Fruit fly (Drosophila melanogaster) whole organism, embryonic: ENCODE data around the gene CG10710.

Experiments used
- ATbp ChIP-seq: fragments of 200-800 bp; sonication (Bioruptor generic); optimal IDR thresholded peaks from 2 replicates; lab custom pipeline; 2017; ENCODE audit warnings: missing biosample characterization, mild to moderate bottlenecking, missing genetic modification characterization, missing genetic modification reagents
- Atf6 ChIP-seq: fragments of 200-800 bp; sonication (Bioruptor generic); IDR thresholded peaks from 2 replicates; pipeline ENCODE4 v1.3.6; 2022; ENCODE audit warnings: missing biosample characterization, missing genetic modification characterization
- Bdp1 ChIP-seq: fragments of 200-800 bp; sonication (Bioruptor generic); optimal IDR thresholded peaks from 3 replicates; lab custom pipeline; 2016; ENCODE audit warnings: missing biosample characterization, missing genetic modification characterization
- CG10543 ChIP-seq: fragments of 200-800 bp; sonication (Bioruptor generic); optimal IDR thresholded peaks from 3 replicates; lab custom pipeline; 2017; ENCODE audit warnings: missing biosample characterization, mild to moderate bottlenecking, missing genetic modification characterization, moderate library complexity
- CG10979 ChIP-seq: fragments of 200-800 bp; sonication (Bioruptor generic); optimal IDR thresholded peaks from 2 replicates; lab custom pipeline; 2018; ENCODE audit warnings: missing biosample characterization, mild to moderate bottlenecking, missing genetic modification characterization, moderate library complexity
- CG11504 ChIP-seq: fragments of 200-800 bp; sonication (Bioruptor generic); optimal IDR thresholded peaks from 3 replicates; lab custom pipeline; 2019; ENCODE audit warnings: missing biosample characterization, mild to moderate bottlenecking, missing genetic modification characterization, moderate library complexity
- CG12769 ChIP-seq: fragments of 200-800 bp; sonication (Bioruptor generic); optimal IDR thresholded peaks from 2 replicates; lab custom pipeline; 2019; ENCODE audit warnings: missing biosample characterization, mild to moderate bottlenecking, missing genetic modification characterization, moderate library complexity
- CG1602 ChIP-seq: fragments of 200-800 bp; sonication (Bioruptor generic); optimal IDR thresholded peaks from 3 replicates; lab custom pipeline; 2016; ENCODE audit warnings: missing biosample characterization, missing genetic modification characterization
- CG17802 ChIP-seq: fragments of 200-800 bp; sonication (Bioruptor generic); optimal IDR thresholded peaks from 2 replicates; lab custom pipeline; 2018; ENCODE audit warnings: missing biosample characterization, mild to moderate bottlenecking, missing genetic modification characterization, moderate library complexity
- CG1792 ChIP-seq: fragments of 200-800 bp; sonication (Bioruptor generic); optimal IDR thresholded peaks from 2 replicates; lab custom pipeline; 2016; ENCODE audit warnings: missing biosample characterization, missing genetic modification characterization
- CG31388 ChIP-seq: fragments of 200-800 bp; sonication (Bioruptor generic); optimal IDR thresholded peaks from 2 replicates; lab custom pipeline; 2016; ENCODE audit warnings: missing biosample characterization, missing genetic modification characterization
- CG34224 ChIP-seq: fragments of 200-800 bp; sonication (Bioruptor generic); IDR thresholded peaks from 3 replicates; pipeline ENCODE4 v1.3.6; 2022; ENCODE audit warnings: missing biosample characterization, missing genetic modification characterization; ENCODE audit not compliant: partially characterized antibody
- CG6854 ChIP-seq: fragments of 200-800 bp; sonication (Bioruptor generic); optimal IDR thresholded peaks from 3 replicates; lab custom pipeline; 2017; ENCODE audit warnings: missing biosample characterization, mild to moderate bottlenecking, missing genetic modification characterization
- CG8388 ChIP-seq: fragments of 200-800 bp; sonication (Bioruptor generic); optimal IDR thresholded peaks from 2 replicates; lab custom pipeline; 2019; ENCODE audit warnings: missing biosample characterization, mild to moderate bottlenecking, missing genetic modification characterization, moderate library complexity
- CG8478 ChIP-seq: fragments of >200 bp; optimal IDR thresholded peaks from 2 replicates; lab custom pipeline; 2018
- CrebB ChIP-seq: fragments of 200-800 bp; sonication (Bioruptor generic); optimal IDR thresholded peaks from 3 replicates; lab custom pipeline; 2018; ENCODE audit warnings: missing biosample characterization, mild to moderate bottlenecking, missing genetic modification characterization
- Deaf1 ChIP-seq: fragments of 200-800 bp; optimal IDR thresholded peaks from 3 replicates; lab custom pipeline; 2019; ENCODE audit warnings: missing biosample characterization, mild to moderate bottlenecking, missing genetic modification characterization, moderate library complexity
- Ets97D ChIP-seq: fragments of 200-800 bp; sonication (Bioruptor generic); optimal IDR thresholded peaks from 3 replicates; lab custom pipeline; 2016; ENCODE audit warnings: missing biosample characterization, missing genetic modification characterization
- GATAe ChIP-seq: fragments of 200-800 bp; sonication (Bioruptor generic); conservative IDR thresholded peaks from 2 replicates; pipeline ENCODE4 v1.3.6; 2022; ENCODE audit warnings: missing biosample characterization, missing genetic modification characterization
- HmgZ ChIP-seq: fragments of 200-800 bp; sonication (Bioruptor generic); optimal IDR thresholded peaks from 2 replicates; lab custom pipeline; 2018; ENCODE audit warnings: missing biosample characterization, mild to moderate bottlenecking, missing genetic modification characterization
- Jarid2 ChIP-seq: fragments of 200-800 bp; sonication (Bioruptor generic); optimal IDR thresholded peaks from 3 replicates; lab custom pipeline; 2017; ENCODE audit warnings: mild to moderate bottlenecking, missing biosample characterization, missing genetic modification reagents, missing genetic modification characterization
- Kr ChIP-seq: fragments of 200-800 bp; sonication (Bioruptor generic); optimal IDR thresholded peaks from 2 replicates; lab custom pipeline; 2017; ENCODE audit warnings: missing biosample characterization, mild to moderate bottlenecking, missing genetic modification characterization
- MESR4 ChIP-seq: fragments of 200-800 bp; sonication (Bioruptor generic); optimal IDR thresholded peaks from 2 replicates; lab custom pipeline; 2018; ENCODE audit warnings: missing biosample characterization, mild to moderate bottlenecking, missing genetic modification characterization, moderate library complexity
- Med ChIP-seq: fragments of 200-800 bp; sonication (Bioruptor generic); peaks from one replicate; lab custom pipeline; 2016; ENCODE audit warnings: missing biosample characterization, missing genetic modification characterization, mild to moderate bottlenecking, inconsistent platforms, moderate library complexity
- Optix ChIP-seq: fragments of 200-800 bp; sonication (Bioruptor generic); IDR thresholded peaks from 3 replicates; pipeline ENCODE4 v1.3.6; 2022; ENCODE audit warnings: missing biosample characterization, missing genetic modification characterization
- Rfx ChIP-seq: fragments of 200-800 bp; sonication (Bioruptor generic); IDR thresholded peaks from 2 replicates; pipeline ENCODE4 v1.3.6; 2022; ENCODE audit warnings: missing biosample characterization, missing genetic modification characterization
- Sry-δ ChIP-seq: fragments of 200-800 bp; sonication (Bioruptor generic); optimal IDR thresholded peaks from 2 replicates; lab custom pipeline; 2016; ENCODE audit warnings: missing biosample characterization, missing genetic modification characterization
- Stat92E ChIP-seq, 3 experiments: fragments of >200 bp in 2 of 3; fragments of 200-800 bp in 1 of 3; sonication (Bioruptor generic) in 1 of 3; optimal IDR thresholded peaks; 2 replicates each; lab custom pipeline; 2017 to 2019; ENCODE audit warnings: missing biosample characterization in 3 of 3, missing genetic modification characterization in 3 of 3, mild to moderate bottlenecking in 1 of 3, moderate library complexity in 1 of 3
- Tbp ChIP-seq: fragments of >200 bp; optimal IDR thresholded peaks from 2 replicates; lab custom pipeline; 2018; ENCODE audit warnings: missing biosample characterization, missing genetic modification characterization
- Trl ChIP-seq, 3 experiments: fragments of >200 bp in 2 of 3; fragments of 200-800 bp in 1 of 3; sonication (Bioruptor generic) in 1 of 3; optimal IDR thresholded peaks; 2 replicates in 1 of 3; 3 replicates in 2 of 3; lab custom pipeline; 2016 to 2017; ENCODE audit warnings: missing biosample characterization in 1 of 3, missing genetic modification characterization in 1 of 3
- ac ChIP-seq: fragments of 200-800 bp; sonication (Bioruptor generic); optimal IDR thresholded peaks from 3 replicates; lab custom pipeline; 2017; ENCODE audit warnings: missing biosample characterization, mild to moderate bottlenecking, missing genetic modification characterization
- chinmo ChIP-seq: fragments of 200-800 bp; sonication (Bioruptor generic); IDR thresholded peaks from 4 replicates; pipeline ENCODE4 v1.3.6; 2022; ENCODE audit warnings: missing biosample characterization, missing genetic modification characterization; ENCODE audit not compliant: partially characterized antibody
- cwo ChIP-seq: fragments of 200-800 bp; sonication (Bioruptor generic); optimal IDR thresholded peaks from 3 replicates; lab custom pipeline; 2017; ENCODE audit warnings: missing biosample characterization, missing genetic modification characterization, mild to moderate bottlenecking, moderate library complexity, missing genetic modification reagents
- disco-r ChIP-seq: fragments of 200-800 bp; sonication (Bioruptor generic); optimal IDR thresholded peaks from 2 replicates; lab custom pipeline; 2016; ENCODE audit warnings: missing biosample characterization, missing genetic modification characterization
- eyg ChIP-seq: fragments of 200-800 bp; sonication (Bioruptor generic); optimal IDR thresholded peaks from 3 replicates; lab custom pipeline; 2016; ENCODE audit warnings: missing biosample characterization, missing genetic modification characterization
- fd3F ChIP-seq: fragments of 200-800 bp; sonication (Bioruptor generic); optimal IDR thresholded peaks from 2 replicates; lab custom pipeline; 2018; ENCODE audit warnings: missing biosample characterization, mild to moderate bottlenecking, missing genetic modification characterization, moderate library complexity
- fu2 ChIP-seq: fragments of 200-800 bp; sonication (Bioruptor generic); optimal IDR thresholded peaks from 2 replicates; lab custom pipeline; 2016; ENCODE audit warnings: missing biosample characterization, missing genetic modification characterization
- hb ChIP-seq: fragments of 200-800 bp; sonication (Bioruptor generic); IDR thresholded peaks from 3 replicates; pipeline ENCODE4 v1.3.6; 2022; ENCODE audit warnings: missing biosample characterization, missing genetic modification characterization; ENCODE audit not compliant: partially characterized antibody
- hbn ChIP-seq: fragments of 200-800 bp; sonication (Bioruptor generic); IDR thresholded peaks from 2 replicates; pipeline ENCODE4 v1.3.6; 2022; ENCODE audit warnings: missing biosample characterization, missing genetic modification characterization; ENCODE audit not compliant: partially characterized antibody
- hkb ChIP-seq, 2 experiments: fragments of 200-800 bp in 1 of 2; fragments of >200 bp in 1 of 2; sonication (Bioruptor generic) in 1 of 2; IDR thresholded peaks in 1 of 2; optimal IDR thresholded peaks in 1 of 2; 2 replicates each; pipeline versions ENCODE4 v1.3.6 to Lab custom; 2017 to 2022; ENCODE audit warnings: missing biosample characterization in 1 of 2, missing genetic modification characterization in 1 of 2
- kah ChIP-seq: fragments of 200-800 bp; sonication (Bioruptor generic); optimal IDR thresholded peaks from 2 replicates; lab custom pipeline; 2018; ENCODE audit warnings: missing biosample characterization, mild to moderate bottlenecking, missing genetic modification characterization
- kni ChIP-seq: fragments of 200-800 bp; sonication (Bioruptor generic); optimal IDR thresholded peaks from 3 replicates; lab custom pipeline; 2017; ENCODE audit warnings: mild to moderate bottlenecking, missing biosample characterization, missing genetic modification reagents, missing genetic modification characterization
- mirr ChIP-seq: fragments of 200-800 bp; sonication (Bioruptor generic); optimal IDR thresholded peaks from 3 replicates; lab custom pipeline; 2018; ENCODE audit warnings: missing biosample characterization, mild to moderate bottlenecking, missing genetic modification characterization
- nerfin-2 ChIP-seq: fragments of 200-800 bp; sonication (Bioruptor generic); IDR thresholded peaks from 2 replicates; pipeline ENCODE4 v1.3.6; 2022; ENCODE audit warnings: missing biosample characterization, missing genetic modification characterization; ENCODE audit not compliant: partially characterized antibody
- ranshi ChIP-seq: fragments of 200-800 bp; sonication (Bioruptor generic); IDR thresholded peaks from 2 replicates; pipeline ENCODE4 v1.3.6; 2022; ENCODE audit warnings: missing biosample characterization, missing genetic modification characterization
- rib ChIP-seq: fragments of 200-800 bp; sonication (Bioruptor generic); IDR thresholded peaks from 2 replicates; pipeline ENCODE4 v1.3.6; 2022; ENCODE audit warnings: missing biosample characterization, missing genetic modification characterization
- sens-2 ChIP-seq: fragments of 200-800 bp; sonication (Bioruptor generic); IDR thresholded peaks from 2 replicates; pipeline ENCODE4 v1.3.6; 2022; ENCODE audit warnings: missing biosample characterization, missing genetic modification characterization
- ttk ChIP-seq: fragments of 200-800 bp; sonication (Bioruptor generic); IDR thresholded peaks from 2 replicates; pipeline ENCODE4 v2.1.2; 2022; ENCODE audit warnings: missing biosample characterization, missing genetic modification characterization
- zf30C ChIP-seq: fragments of 200-800 bp; sonication (Bioruptor generic); optimal IDR thresholded peaks from 3 replicates; lab custom pipeline; 2018; ENCODE audit warnings: missing biosample characterization, mild to moderate bottlenecking, missing genetic modification characterization

The CG10710 gene

DNA sequence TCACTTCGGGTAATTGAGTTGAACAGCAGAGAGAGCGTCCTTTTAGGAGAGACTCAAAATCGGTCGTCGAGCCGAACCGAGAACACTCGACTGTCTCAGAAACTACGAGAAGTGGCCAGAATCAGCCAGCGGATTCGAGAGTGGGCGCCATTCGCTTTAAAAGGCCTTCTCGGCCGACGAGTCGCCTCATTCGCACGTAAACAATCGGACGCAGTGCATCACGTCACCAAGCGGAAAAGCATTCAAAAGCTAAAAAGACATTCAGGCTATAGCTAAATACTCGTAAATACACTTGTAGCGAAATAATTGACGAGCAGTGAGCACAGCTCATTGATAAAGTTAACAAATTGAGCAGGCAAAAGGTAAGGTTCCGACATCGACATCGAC, 39.2 kb downstream of the CG10710 start:
- no peak for TF ChIP-seq HmgZ (tag; lab: Kevin White, UChicago)
- no peak for TF ChIP-seq ranshi (GFP tag; lab: Robert Waterston, UW)
- no peak for TF ChIP-seq cwo (GFP tag; lab: Kevin White, UChicago)
- no peak for TF ChIP-seq ac (GFP tag; lab: Kevin White, UChicago)
- TF ChIP-seq hbn (GFP tag; lab: Robert Waterston, UW) = 0 out of 2 replicates have a peak, but pooled peaks have one; percentile 23
- TF ChIP-seq CG34224 = peak; percentile 41; the same call in 2 of the 3 replicates
- no peak for TF ChIP-seq MESR4 (GFP tag; lab: Kevin White, UChicago)
- TF ChIP-seq Optix = no peak
- TF ChIP-seq disco-r (GFP tag; lab: Kevin White, UChicago) = no peak
- peak; percentile 84; the same call in 1 of the 4 replicates for TF ChIP-seq chinmo
- no peak for TF ChIP-seq Tbp (GFP tag; lab: Kevin White, UChicago)
- peak; percentile 28 for TF ChIP-seq mirr (GFP tag; lab: Kevin White, UChicago)
- TF ChIP-seq Ets97D (GFP tag; lab: Kevin White, UChicago) = no peak
- TF ChIP-seq fd3F = no peak
- TF ChIP-seq eyg (GFP tag; lab: Kevin White, UChicago) = no peak
- peak; percentile 9 for TF ChIP-seq CG12769 (tag; lab: Kevin White, UChicago)
- TF ChIP-seq CG1792 = no peak
- no peak for TF ChIP-seq Sry-δ (GFP tag; lab: Kevin White, UChicago)
- TF ChIP-seq CG1602 (GFP tag; lab: Kevin White, UChicago) = no peak
- TF ChIP-seq kni (GFP tag; lab: Kevin White, UChicago) = no peak
- no peak for TF ChIP-seq sens-2
- peak; percentile 21; the same call in 1 of the 2 replicates for TF ChIP-seq Rfx (GFP tag; lab: Robert Waterston, UW)
- TF ChIP-seq CrebB = no peak
- no peak for TF ChIP-seq Jarid2 (GFP tag; lab: Kevin White, UChicago)
- no peak for TF ChIP-seq fu2 (GFP tag; lab: Kevin White, UChicago)
- no peak for TF ChIP-seq CG8478 (lab: Kevin White, UChicago)
- no peak for TF ChIP-seq Stat92E (GFP tag; optimal IDR thresholded peaks at IDR 0.05; lab: Kevin White, UChicago)
- TF ChIP-seq CG6854 (GFP tag; lab: Kevin White, UChicago) = no peak
- TF ChIP-seq CG11504 (tag; lab: Kevin White, UChicago) = no peak
- TF ChIP-seq Trl (optimal IDR thresholded peaks at IDR 0.05; lab: Kevin White, UChicago) = peak in 1 of 2 experiments; percentile 55
- no peak for TF ChIP-seq Trl (GFP tag; optimal IDR thresholded peaks at IDR 0.05; lab: Kevin White, UChicago)
- no peak for TF ChIP-seq ATbp (GFP tag; lab: Kevin White, UChicago)
- TF ChIP-seq zf30C (GFP tag; lab: Kevin White, UChicago) = no peak
- TF ChIP-seq nerfin-2 (GFP tag; lab: Robert Waterston, UW) = no peak
- TF ChIP-seq CG10979 (tag; lab: Kevin White, UChicago) = no peak
- no peak for TF ChIP-seq CG31388 (GFP tag; lab: Kevin White, UChicago)
- TF ChIP-seq Kr (GFP tag; lab: Kevin White, UChicago) = no peak
- no peak for TF ChIP-seq CG17802 (tag; lab: Kevin White, UChicago)
- peak; percentile 84 for TF ChIP-seq Deaf1 (tag; lab: Kevin White, UChicago)
- no peak for TF ChIP-seq hkb (optimal IDR thresholded peaks at IDR 0.05; lab: Kevin White, UChicago)
- no peak for TF ChIP-seq hkb (GFP tag; IDR thresholded peaks at IDR 0.05; lab: Robert Waterston, UW)
- no peak for TF ChIP-seq CG8388 (GFP tag; lab: Kevin White, UChicago)
- TF ChIP-seq Atf6 (GFP tag; lab: Robert Waterston, UW) = 0 out of 2 replicates have a peak, but pooled peaks have one; percentile 9
- TF ChIP-seq kah = no peak
- TF ChIP-seq GATAe (GFP tag; lab: Robert Waterston, UW) = no peak
- TF ChIP-seq CG10543 (GFP tag; lab: Kevin White, UChicago) = no peak
- TF ChIP-seq hb (GFP tag; lab: Robert Waterston, UW) = no peak
- TF ChIP-seq Med = no peak
- TF ChIP-seq rib = peak; percentile 72; the same call in 1 of the 2 replicates
- TF ChIP-seq ttk (GFP tag; lab: Robert Waterston, UW) = no peak
- TF ChIP-seq Bdp1 (GFP tag; lab: Kevin White, UChicago) = no peak
